Worm (Caenorhabditis elegans) whole organism, young adult: ENCODE data around the gene C17E7.12.

Experiments used
- T26A5.8 ChIP-seq: sonication (generic microtip); optimal IDR thresholded peaks from 2 replicates; lab custom pipeline; 2016; ENCODE audit warnings: missing genetic modification characterization, missing compliant biosample characterization
- ama-1 ChIP-seq, 3 experiments: fragments of 150-350 bp in 1 of 3; sonication (generic microtip) in 2 of 3; optimal IDR thresholded peaks; 2 replicates each; lab custom pipeline; 2014 to 2018; ENCODE audit warnings: missing biosample characterization in 2 of 3, missing genetic modification characterization in 2 of 3, missing genetic modification reagents in 2 of 3
- attf-6 ChIP-seq: fragments of 200-800 bp; sonication (Bioruptor generic); IDR thresholded peaks from 2 replicates; pipeline ENCODE4 v1.3.6; 2022; ENCODE audit warnings: missing genetic modification reagents, missing genetic modification characterization, missing compliant biosample characterization
- ccch-3 ChIP-seq: fragments of 200-800 bp; sonication (Bioruptor generic); optimal IDR thresholded peaks from 2 replicates; lab custom pipeline; 2018; ENCODE audit warnings: mild to moderate bottlenecking, missing genetic modification characterization, missing compliant biosample characterization
- ceh-100 ChIP-seq: fragments of 200-800 bp; sonication (Bioruptor generic); IDR thresholded peaks from 2 replicates; pipeline ENCODE4 v1.3.6; 2022; ENCODE audit warnings: missing genetic modification reagents, missing genetic modification characterization, missing compliant biosample characterization
- ceh-91 ChIP-seq: fragments of 200-800 bp; sonication (Bioruptor generic); IDR thresholded peaks from 2 replicates; pipeline ENCODE4 v1.3.6; 2022; ENCODE audit warnings: missing genetic modification reagents, missing genetic modification characterization, missing compliant biosample characterization
- efl-1 ChIP-seq: fragments of 150-350 bp; optimal IDR thresholded peaks from 2 replicates; lab custom pipeline; 2014; ENCODE audit warnings: missing biosample characterization, missing genetic modification reagents, missing genetic modification characterization
- nhr-80 ChIP-seq: sonication (generic microtip); optimal IDR thresholded peaks from 2 replicates; lab custom pipeline; 2016; ENCODE audit warnings: missing genetic modification characterization, missing compliant biosample characterization
- unc-130 ChIP-seq: sonication (generic microtip); optimal IDR thresholded peaks from 2 replicates; lab custom pipeline; 2016; ENCODE audit warnings: missing genetic modification reagents, missing genetic modification characterization, missing compliant biosample characterization

DNA sequence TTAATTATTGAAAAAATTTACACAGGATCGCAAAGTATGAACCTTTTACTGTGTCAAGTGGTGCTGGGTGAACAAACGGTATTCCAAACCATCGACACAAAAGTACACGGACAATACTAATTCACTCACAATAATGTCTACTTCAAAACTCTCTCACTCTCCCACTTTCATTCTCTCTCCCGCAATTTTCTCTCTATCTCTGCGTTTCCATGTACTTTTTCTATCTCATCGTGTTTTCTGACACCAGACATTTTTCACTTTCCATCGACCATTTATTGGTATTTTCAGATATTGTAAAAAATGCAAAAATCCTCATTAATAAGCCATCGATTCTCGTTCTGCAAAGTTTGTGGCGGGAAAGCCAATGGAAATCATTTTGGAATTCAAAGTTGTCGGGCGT, 14.0 kb upstream of the C17E7.12 start, which contains the start of gene nhr-156:
- no peak for TF ChIP-seq attf-6 (GFP tag; lab: Robert Waterston, UW)
- no peak for TF ChIP-seq ceh-100 (GFP tag; lab: Robert Waterston, UW)
- TF ChIP-seq ceh-91 (GFP tag; lab: Robert Waterston, UW): no peak
- no peak for TF ChIP-seq unc-130 (GFP tag; lab: Kevin White, UChicago)
- TF ChIP-seq efl-1 (GFP tag; lab: Kevin White, UChicago): no peak
- no peak for TF ChIP-seq nhr-80 (tag; lab: Kevin White, UChicago)
- TF ChIP-seq ccch-3 (GFP tag; lab: Kevin White, UChicago): no peak
- TF ChIP-seq ama-1 (optimal IDR thresholded peaks at IDR 0.05; lab: Kevin White, UChicago): no peak
- no peak for TF ChIP-seq ama-1 (GFP tag; optimal IDR thresholded peaks at IDR 0.05; lab: Kevin White, UChicago)
- no peak for TF ChIP-seq T26A5.8 (tag; lab: Kevin White, UChicago)
